Fruit fly (Drosophila melanogaster) whole organism, embryonic: Measurements from ENCODE around the gene CG31639.

Source experiments
- Aef1 ChIP-seq: fragments of 200-800 bp; sonication (Bioruptor generic); IDR thresholded peaks from 3 replicates; pipeline ENCODE4 v1.3.6; 2022; ENCODE audit warnings: missing biosample characterization, missing genetic modification characterization
- Antp ChIP-seq: fragments of 200-800 bp; sonication (Bioruptor generic); optimal IDR thresholded peaks from 3 replicates; lab custom pipeline; 2016; ENCODE audit warnings: missing biosample characterization, missing genetic modification characterization
- Bgb ChIP-seq: fragments of 200-800 bp; sonication (Bioruptor generic); IDR thresholded peaks from 2 replicates; pipeline ENCODE4 v1.3.6; 2022; ENCODE audit warnings: missing biosample characterization, missing genetic modification characterization; ENCODE audit not compliant: partially characterized antibody
- CG10431 ChIP-seq: fragments of 200-800 bp; sonication (Bioruptor generic); optimal IDR thresholded peaks from 3 replicates; lab custom pipeline; 2018; ENCODE audit warnings: missing biosample characterization, mild to moderate bottlenecking, missing genetic modification characterization
- CG11695 ChIP-seq: fragments of 200-800 bp; sonication (Bioruptor generic); IDR thresholded peaks from 3 replicates; pipeline ENCODE4 v1.3.6; 2022; ENCODE audit warnings: missing biosample characterization, missing genetic modification characterization
- CG12299 ChIP-seq: fragments of 200-800 bp; sonication (Bioruptor generic); optimal IDR thresholded peaks from 2 replicates; lab custom pipeline; 2018; ENCODE audit warnings: missing biosample characterization, mild to moderate bottlenecking, missing genetic modification characterization
- CG12744 ChIP-seq: fragments of 200-800 bp; sonication (Bioruptor generic); optimal IDR thresholded peaks from 2 replicates; lab custom pipeline; 2016; ENCODE audit warnings: missing biosample characterization, missing genetic modification characterization
- CG14710 ChIP-seq: fragments of 200-800 bp; sonication (Bioruptor generic); optimal IDR thresholded peaks from 3 replicates; lab custom pipeline; 2019; ENCODE audit warnings: missing biosample characterization, mild to moderate bottlenecking, missing genetic modification characterization, moderate library complexity
- CG16863 ChIP-seq: fragments of 200-800 bp; sonication (Bioruptor generic); optimal IDR thresholded peaks from 3 replicates; lab custom pipeline; 2016; ENCODE audit warnings: missing biosample characterization, missing genetic modification characterization
- CG17359 ChIP-seq: fragments of 200-800 bp; sonication (Bioruptor generic); optimal IDR thresholded peaks from 3 replicates; lab custom pipeline; 2018; ENCODE audit warnings: missing biosample characterization, mild to moderate bottlenecking, missing genetic modification characterization, moderate library complexity
- CG17568 ChIP-seq: fragments of 200-800 bp; sonication (Bioruptor generic); optimal IDR thresholded peaks from 2 replicates; lab custom pipeline; 2018; ENCODE audit warnings: missing biosample characterization, mild to moderate bottlenecking, missing genetic modification characterization, moderate library complexity
- CG18764 ChIP-seq: fragments of 200-800 bp; sonication (Bioruptor generic); optimal IDR thresholded peaks from 3 replicates; lab custom pipeline; 2016; ENCODE audit warnings: missing biosample characterization, missing genetic modification characterization
- CG30020 ChIP-seq: fragments of 200-800 bp; optimal IDR thresholded peaks from 2 replicates; lab custom pipeline; 2019; ENCODE audit warnings: missing biosample characterization, mild to moderate bottlenecking, missing genetic modification characterization, moderate library complexity
- CG32532 ChIP-seq: fragments of 200-800 bp; sonication (Bioruptor generic); IDR thresholded peaks from 2 replicates; pipeline ENCODE4 v1.3.6; 2022; ENCODE audit warnings: missing biosample characterization, missing genetic modification characterization
- CG33213 ChIP-seq: fragments of 200-800 bp; sonication (Bioruptor generic); optimal IDR thresholded peaks from 3 replicates; lab custom pipeline; 2016; ENCODE audit warnings: missing biosample characterization, missing genetic modification characterization
- CG5953 ChIP-seq: fragments of 200-800 bp; sonication (Bioruptor generic); IDR thresholded peaks from 2 replicates; pipeline ENCODE4 v1.3.6; 2022; ENCODE audit warnings: missing biosample characterization, missing genetic modification characterization
- CG6854 ChIP-seq: fragments of 200-800 bp; sonication (Bioruptor generic); optimal IDR thresholded peaks from 3 replicates; lab custom pipeline; 2017; ENCODE audit warnings: missing biosample characterization, mild to moderate bottlenecking, missing genetic modification characterization
- CG7372 ChIP-seq: fragments of 200-800 bp; sonication (Bioruptor generic); IDR thresholded peaks from 2 replicates; pipeline ENCODE4 v1.3.6; 2022; ENCODE audit warnings: missing biosample characterization, missing genetic modification characterization
- CG7786 ChIP-seq: fragments of 200-800 bp; sonication (Bioruptor generic); optimal IDR thresholded peaks from 2 replicates; lab custom pipeline; 2016; ENCODE audit warnings: missing biosample characterization, missing genetic modification characterization
- CG7963 ChIP-seq: fragments of 200-800 bp; sonication (Bioruptor generic); IDR thresholded peaks from 3 replicates; pipeline ENCODE4 v1.3.6; 2022; ENCODE audit warnings: missing biosample characterization, missing genetic modification characterization; ENCODE audit not compliant: partially characterized antibody
- CG8089 ChIP-seq: fragments of 200-800 bp; sonication (Bioruptor generic); optimal IDR thresholded peaks from 3 replicates; lab custom pipeline; 2016; ENCODE audit warnings: missing biosample characterization, missing genetic modification characterization
- CG9609 ChIP-seq: fragments of 200-800 bp; sonication (Bioruptor generic); optimal IDR thresholded peaks from 3 replicates; lab custom pipeline; 2016; ENCODE audit warnings: missing biosample characterization, missing genetic modification characterization
- ERR ChIP-seq: fragments of 200-800 bp; sonication (Bioruptor generic); optimal IDR thresholded peaks from 2 replicates; lab custom pipeline; 2016; ENCODE audit warnings: missing biosample characterization, missing genetic modification characterization
- Ets65A ChIP-seq: fragments of 200-800 bp; sonication (Bioruptor generic); peaks from one replicate; lab custom pipeline; 2016; ENCODE audit warnings: missing biosample characterization, missing genetic modification characterization
- HLH3B ChIP-seq: fragments of 200-800 bp; sonication (Bioruptor generic); IDR thresholded peaks from 2 replicates; pipeline ENCODE4 v1.3.6; 2022; ENCODE audit warnings: missing biosample characterization, missing genetic modification characterization
- HLH54F ChIP-seq: fragments of 200-800 bp; sonication (Bioruptor generic); optimal IDR thresholded peaks from 3 replicates; lab custom pipeline; 2016; ENCODE audit warnings: missing biosample characterization, missing genetic modification characterization
- HmgD ChIP-seq: fragments of 200-800 bp; sonication (Bioruptor generic); optimal IDR thresholded peaks from 3 replicates; lab custom pipeline; 2016; ENCODE audit warnings: missing biosample characterization, missing genetic modification characterization
- HmgZ ChIP-seq: fragments of 200-800 bp; sonication (Bioruptor generic); optimal IDR thresholded peaks from 2 replicates; lab custom pipeline; 2018; ENCODE audit warnings: missing biosample characterization, mild to moderate bottlenecking, missing genetic modification characterization
- Oli ChIP-seq: fragments of 200-800 bp; sonication (Bioruptor generic); optimal IDR thresholded peaks from 2 replicates; lab custom pipeline; 2018; ENCODE audit warnings: missing biosample characterization, mild to moderate bottlenecking, missing genetic modification characterization, moderate library complexity
- Rfx ChIP-seq: fragments of 200-800 bp; sonication (Bioruptor generic); IDR thresholded peaks from 2 replicates; pipeline ENCODE4 v1.3.6; 2022; ENCODE audit warnings: missing biosample characterization, missing genetic modification characterization
- Sry-δ ChIP-seq: fragments of 200-800 bp; sonication (Bioruptor generic); optimal IDR thresholded peaks from 2 replicates; lab custom pipeline; 2016; ENCODE audit warnings: missing biosample characterization, missing genetic modification characterization
- Vsx1 ChIP-seq: fragments of 200-800 bp; sonication (Bioruptor generic); optimal IDR thresholded peaks from 2 replicates; lab custom pipeline; 2017; ENCODE audit warnings: missing biosample characterization, mild to moderate bottlenecking, missing genetic modification characterization, missing genetic modification reagents
- YL-1 ChIP-seq: fragments of 200-800 bp; sonication (Bioruptor generic); optimal IDR thresholded peaks from 3 replicates; lab custom pipeline; 2017; ENCODE audit warnings: missing biosample characterization, mild to moderate bottlenecking, missing genetic modification characterization
- crp ChIP-seq, 2 experiments: fragments of 200-800 bp; sonication (Bioruptor generic); optimal IDR thresholded peaks; 2 replicates in 1 of 2; 3 replicates in 1 of 2; lab custom pipeline; 2017; ENCODE audit warnings: missing biosample characterization in 2 of 2, missing genetic modification characterization in 2 of 2, mild to moderate bottlenecking in 1 of 2, moderate library complexity in 1 of 2
- dm ChIP-seq: fragments of 200-800 bp; sonication (Bioruptor generic); optimal IDR thresholded peaks from 3 replicates; lab custom pipeline; 2016; ENCODE audit warnings: missing biosample characterization, missing genetic modification characterization
- dpn ChIP-seq, 2 experiments: fragments of 200-800 bp; sonication (Bioruptor generic); optimal IDR thresholded peaks; 3 replicates each; lab custom pipeline; 2016; ENCODE audit warnings: missing biosample characterization in 2 of 2, missing genetic modification characterization in 2 of 2
- dysf ChIP-seq: fragments of 200-800 bp; sonication (Bioruptor generic); IDR thresholded peaks from 3 replicates; pipeline ENCODE4 v1.3.6; 2022; ENCODE audit warnings: missing biosample characterization, missing genetic modification characterization
- fd102C ChIP-seq: fragments of 200-800 bp; sonication (Bioruptor generic); optimal IDR thresholded peaks from 2 replicates; lab custom pipeline; 2018; ENCODE audit warnings: missing biosample characterization, mild to moderate bottlenecking, missing genetic modification characterization, moderate library complexity
- ftz-f1 ChIP-seq: fragments of 200-800 bp; sonication (Bioruptor generic); optimal IDR thresholded peaks from 2 replicates; lab custom pipeline; 2016; ENCODE audit warnings: missing biosample characterization, missing genetic modification characterization
- gem ChIP-seq: fragments of 200-800 bp; sonication (Bioruptor generic); optimal IDR thresholded peaks from 2 replicates; lab custom pipeline; 2019; ENCODE audit warnings: missing biosample characterization, mild to moderate bottlenecking, missing genetic modification characterization, moderate library complexity
- insv ChIP-seq, 2 experiments: fragments of 200-800 bp; sonication (Bioruptor generic); optimal IDR thresholded peaks; 3 replicates each; lab custom pipeline; 2016 to 2018; ENCODE audit warnings: missing biosample characterization in 2 of 2, missing genetic modification characterization in 2 of 2
- lab ChIP-seq: fragments of 200-800 bp; sonication (Bioruptor generic); optimal IDR thresholded peaks from 3 replicates; lab custom pipeline; 2017; ENCODE audit warnings: missing biosample characterization, missing genetic modification characterization, mild to moderate bottlenecking, moderate library complexity, missing genetic modification reagents
- lmd ChIP-seq: fragments of 200-800 bp; sonication (Bioruptor generic); IDR thresholded peaks from 2 replicates; pipeline ENCODE4 v1.3.6; 2022; ENCODE audit warnings: missing biosample characterization, missing genetic modification characterization
- maf-S ChIP-seq: fragments of 200-800 bp; sonication (Bioruptor generic); optimal IDR thresholded peaks from 2 replicates; lab custom pipeline; 2016; ENCODE audit warnings: missing biosample characterization, missing genetic modification characterization
- mam ChIP-seq: fragments of 200-800 bp; sonication (Bioruptor generic); optimal IDR thresholded peaks from 3 replicates; lab custom pipeline; 2016; ENCODE audit warnings: missing biosample characterization, missing genetic modification characterization
- pita ChIP-seq: fragments of 200-800 bp; sonication (Bioruptor generic); optimal IDR thresholded peaks from 2 replicates; lab custom pipeline; 2017; ENCODE audit warnings: missing biosample characterization, mild to moderate bottlenecking, missing genetic modification characterization
- seq ChIP-seq: fragments of 200-800 bp; sonication (Bioruptor generic); IDR thresholded peaks from 2 replicates; pipeline ENCODE4 v1.3.6; 2022; ENCODE audit warnings: missing biosample characterization, missing genetic modification characterization
- sqz ChIP-seq: fragments of 200-800 bp; sonication (Bioruptor generic); optimal IDR thresholded peaks from 3 replicates; lab custom pipeline; 2018; ENCODE audit warnings: missing biosample characterization, mild to moderate bottlenecking, missing genetic modification characterization
- tin ChIP-seq: fragments of 200-800 bp; sonication (Bioruptor generic); optimal IDR thresholded peaks from 3 replicates; lab custom pipeline; 2016; ENCODE audit warnings: missing biosample characterization, missing genetic modification characterization
- tll ChIP-seq, 2 experiments: fragments of 200-800 bp in 1 of 2; fragments of >200 bp in 1 of 2; sonication (Bioruptor generic) in 1 of 2; optimal IDR thresholded peaks; 2 replicates each; lab custom pipeline; 2017 to 2019; ENCODE audit warnings: missing biosample characterization in 2 of 2, missing genetic modification characterization in 2 of 2, mild to moderate bottlenecking in 1 of 2, moderate library complexity in 1 of 2
- twi ChIP-seq: fragments of 200-800 bp; optimal IDR thresholded peaks from 2 replicates; lab custom pipeline; 2019; ENCODE audit warnings: missing biosample characterization, mild to moderate bottlenecking, missing genetic modification characterization, moderate library complexity

The CG31639 gene

DNA sequence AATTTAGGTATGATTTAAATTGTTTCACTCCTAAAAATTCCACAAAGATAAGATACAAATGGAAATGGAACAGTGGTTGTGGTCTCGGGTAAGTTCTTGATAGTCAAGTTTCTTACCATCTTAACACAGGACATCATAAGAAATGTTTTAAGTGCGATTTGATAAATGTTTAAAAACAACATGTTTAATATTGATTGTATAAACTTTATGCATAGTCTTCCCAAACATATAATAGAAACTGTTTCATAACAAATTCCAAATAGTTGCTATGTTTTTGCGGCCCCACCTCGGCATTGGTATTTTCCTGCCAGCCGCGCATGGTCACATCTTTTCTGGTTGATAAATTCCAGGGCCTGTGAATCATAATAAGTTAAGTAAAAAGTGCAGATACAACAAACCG lies 30.1 kb downstream of the CG31639 start, which contains the start of gene Arpc4 (continued):
- TF ChIP-seq Oli (tag; lab: Kevin White, UChicago) (peak; percentile 31), CG17568 (GFP tag; lab: Kevin White, UChicago) (no peak), CG7372 (GFP tag; lab: Robert Waterston, UW) (peak; percentile 61), mam (peak; percentile 62), ERR (no peak), maf-S (GFP tag; lab: Kevin White, UChicago) (peak; percentile 24), ftz-f1 (GFP tag; lab: Kevin White, UChicago) (no peak), seq (peak; percentile 25; the same call in 1 of the 2 replicates), Vsx1 (GFP tag; lab: Kevin White, UChicago) (no peak), CG18764 (GFP tag; lab: Kevin White, UChicago) (peak; percentile 17), pita (GFP tag; lab: Kevin White, UChicago) (peak; percentile 59), CG17359 (tag; lab: Kevin White, UChicago) (peak; percentile 5), CG9609 (GFP tag; lab: Kevin White, UChicago) (peak; percentile 39), CG30020 (tag; lab: Kevin White, UChicago) (peak; percentile 81), tll (GFP tag; optimal IDR thresholded peaks at IDR 0.05; lab: Kevin White, UChicago) (no peak), lab (GFP tag; lab: Kevin White, UChicago) (peak; percentile 57), CG7786 (peak; percentile 53), Antp (GFP tag; lab: Kevin White, UChicago) (peak; percentile 34), Aef1 (peak; percentile 73), YL-1 (GFP tag; lab: Kevin White, UChicago) (peak; percentile 44), dm (peak; percentile 33), CG8089 (GFP tag; lab: Kevin White, UChicago) (peak; percentile 12), HmgZ (tag; lab: Kevin White, UChicago) (peak; percentile 52), CG12744 (GFP tag; lab: Kevin White, UChicago) (peak; percentile 2), Ets65A (GFP tag; lab: Kevin White, UChicago) (peak; percentile 90), CG5953 (GFP tag; lab: Robert Waterston, UW) (peak; percentile 69), crp (GFP tag; optimal IDR thresholded peaks at IDR 0.05; lab: Kevin White, UChicago) (no peak), CG11695 (peak; percentile 35; the same call in 1 of the 3 replicates), HLH54F (GFP tag; lab: Kevin White, UChicago) (peak; percentile 61), CG33213 (peak; percentile 19), CG10431 (GFP tag; lab: Kevin White, UChicago) (no peak), Rfx (GFP tag; lab: Robert Waterston, UW) (peak; percentile 82), dysf (GFP tag; lab: Robert Waterston, UW) (peak; percentile 83), sqz (GFP tag; lab: Kevin White, UChicago) (no peak), CG12299 (tag; lab: Kevin White, UChicago) (peak; percentile 6), lmd (peak; percentile 74), Bgb (GFP tag; lab: Robert Waterston, UW) (no peak), dpn (GFP tag; optimal IDR thresholded peaks at IDR 0.05; lab: Kevin White, UChicago) (peak; percentile 37 to 58), gem (tag; lab: Kevin White, UChicago) (peak; percentile 76), CG6854 (GFP tag; lab: Kevin White, UChicago) (no peak), insv (GFP tag; optimal IDR thresholded peaks at IDR 0.05; lab: Kevin White, UChicago) (no peak), twi (no peak), tin (peak; percentile 46), CG14710 (peak; percentile 72), fd102C (GFP tag; lab: Kevin White, UChicago) (no peak), CG16863 (GFP tag; lab: Kevin White, UChicago) (peak; percentile 15), HLH3B (GFP tag; lab: Robert Waterston, UW) (peak; percentile 66), CG32532 (GFP tag; lab: Robert Waterston, UW) (peak; percentile 68), HmgD (GFP tag; lab: Kevin White, UChicago) (no peak), Sry-δ (GFP tag; lab: Kevin White, UChicago) (peak; percentile 44), CG7963 (GFP tag; lab: Robert Waterston, UW) (no peak)
